Worm (Caenorhabditis elegans) whole organism, late embryonic: Measurements from ENCODE around the gene Y50E8A.2.

ENCODE experiments used
- ama-1 ChIP-seq: fragments of 150-350 bp; optimal IDR thresholded peaks from 2 replicates; lab custom pipeline; 2014
- eyg-1 ChIP-seq: sonication (generic microtip); optimal IDR thresholded peaks from 2 replicates; lab custom pipeline; 2016; ENCODE audit warnings: missing genotype, missing genetic modification characterization, missing compliant biosample characterization
- syd-9 ChIP-seq: sonication (generic microtip); optimal IDR thresholded peaks from 2 replicates; lab custom pipeline; 2016; ENCODE audit warnings: mild to moderate bottlenecking, missing genetic modification characterization, moderate library complexity, missing compliant biosample characterization

- no peak for TF ChIP-seq syd-9 (tag; lab: Kevin White, UChicago)
- TF ChIP-seq ama-1 (lab: Kevin White, UChicago) = no peak
- TF ChIP-seq eyg-1 (tag; lab: Kevin White, UChicago) = no peak
Measured at ce11 chrV:14734187-14734765, 5.6 kb upstream of the Y50E8A.2 start, which contains the start of gene unc-61.
